Worm (Caenorhabditis elegans) whole organism, late embryonic: ENCODE results near the gene maph-1.3.

ENCODE experiments used
- T23F11.4 ChIP-seq: fragments of 200-800 bp; sonication (Bioruptor generic); optimal IDR thresholded peaks from 2 replicates; lab custom pipeline; 2018; ENCODE audit warnings: mild to moderate bottlenecking, missing genetic modification characterization, missing compliant biosample characterization
- ahr-1 ChIP-seq: sonication (generic microtip); optimal IDR thresholded peaks from 2 replicates; lab custom pipeline; 2016; ENCODE audit warnings: missing genetic modification characterization, missing compliant biosample characterization
- ama-1 ChIP-seq: fragments of 150-350 bp; optimal IDR thresholded peaks from 2 replicates; lab custom pipeline; 2014
- ceh-18 ChIP-seq: sonication (generic microtip); optimal IDR thresholded peaks from 2 replicates; lab custom pipeline; 2016; ENCODE audit warnings: missing genetic modification characterization, missing compliant biosample characterization
- ceh-22 ChIP-seq: sonication (generic microtip); optimal IDR thresholded peaks from 2 replicates; lab custom pipeline; 2017; ENCODE audit warnings: missing biosample characterization, missing genetic modification characterization
- ceh-30 ChIP-seq: fragments of 150-350 bp; optimal IDR thresholded peaks from 2 replicates; lab custom pipeline; 2014; ENCODE audit warnings: missing biosample characterization, missing genetic modification characterization
- ceh-31 ChIP-seq: sonication (generic microtip); optimal IDR thresholded peaks from 2 replicates; lab custom pipeline; 2016; ENCODE audit warnings: missing genetic modification characterization, missing compliant biosample characterization
- ceh-48 ChIP-seq: sonication (generic microtip); optimal IDR thresholded peaks from 2 replicates; lab custom pipeline; 2016; ENCODE audit warnings: missing genetic modification characterization, inconsistent platforms, missing compliant biosample characterization
- ceh-6 ChIP-seq: fragments of 200-800 bp; sonication (Bioruptor generic); optimal IDR thresholded peaks from 2 replicates; lab custom pipeline; 2018; ENCODE audit warnings: mild to moderate bottlenecking, missing genetic modification characterization, missing compliant biosample characterization
- ceh-9 ChIP-seq: sonication (generic microtip); optimal IDR thresholded peaks from 2 replicates; lab custom pipeline; 2016; ENCODE audit warnings: mild to moderate bottlenecking, missing genetic modification characterization, inconsistent platforms, missing compliant biosample characterization
- dve-1 ChIP-seq: sonication (generic microtip); optimal IDR thresholded peaks from 2 replicates; lab custom pipeline; 2017; ENCODE audit warnings: antibody characterized with exemption, mild to moderate bottlenecking, missing genetic modification characterization, missing compliant biosample characterization
- elt-4 ChIP-seq: sonication (generic microtip); optimal IDR thresholded peaks from 2 replicates; lab custom pipeline; 2016; ENCODE audit warnings: missing genetic modification characterization, missing compliant biosample characterization
- fax-1 ChIP-seq: sonication (generic microtip); optimal IDR thresholded peaks from 2 replicates; lab custom pipeline; 2016; ENCODE audit warnings: missing genotype, missing genetic modification characterization, missing compliant biosample characterization
- fkh-10 ChIP-seq: fragments of 150-350 bp; optimal IDR thresholded peaks from 2 replicates; lab custom pipeline; 2014; ENCODE audit warnings: missing biosample characterization, missing genetic modification reagents, missing genetic modification characterization
- gmeb-2 ChIP-seq: sonication (generic microtip); optimal IDR thresholded peaks from 2 replicates; lab custom pipeline; 2016; ENCODE audit warnings: missing genetic modification characterization, inconsistent platforms, missing compliant biosample characterization
- hlh-6 ChIP-seq: sonication (generic microtip); optimal IDR thresholded peaks from 2 replicates; lab custom pipeline; 2016; ENCODE audit warnings: missing genotype, missing genetic modification characterization, missing compliant biosample characterization
- hlh-8 ChIP-seq: sonication (generic microtip); optimal IDR thresholded peaks from 2 replicates; lab custom pipeline; 2016; ENCODE audit warnings: missing genotype, missing genetic modification characterization, missing compliant biosample characterization
- lim-6 ChIP-seq: sonication (generic microtip); optimal IDR thresholded peaks from 2 replicates; lab custom pipeline; 2016; ENCODE audit warnings: missing genetic modification characterization, missing compliant biosample characterization
- lin-11 ChIP-seq: fragments of 200-800 bp; sonication (Bioruptor generic); optimal IDR thresholded peaks from 2 replicates; lab custom pipeline; 2018; ENCODE audit warnings: mild to moderate bottlenecking, missing genetic modification characterization, missing compliant biosample characterization
- nhr-232 ChIP-seq: sonication (generic microtip); optimal IDR thresholded peaks from 2 replicates; lab custom pipeline; 2016; ENCODE audit warnings: missing genetic modification characterization, missing compliant biosample characterization
- pag-3 ChIP-seq: sonication (generic microtip); optimal IDR thresholded peaks from 2 replicates; lab custom pipeline; 2016; ENCODE audit warnings: missing compliant biosample characterization, missing genetic modification characterization, borderline replicate concordance
- pat-9 ChIP-seq: fragments of 200-800 bp; sonication (Bioruptor generic); optimal IDR thresholded peaks from 2 replicates; lab custom pipeline; 2018; ENCODE audit warnings: mild to moderate bottlenecking, missing genetic modification characterization, moderate library complexity, missing compliant biosample characterization
- pha-2 ChIP-seq: sonication (generic microtip); optimal IDR thresholded peaks from 2 replicates; lab custom pipeline; 2017; ENCODE audit warnings: mild to moderate bottlenecking, missing genetic modification characterization, missing compliant biosample characterization
- syd-9 ChIP-seq: sonication (generic microtip); optimal IDR thresholded peaks from 2 replicates; lab custom pipeline; 2016; ENCODE audit warnings: mild to moderate bottlenecking, missing genetic modification characterization, moderate library complexity, missing compliant biosample characterization
- tbx-2 ChIP-seq: sonication (generic microtip); optimal IDR thresholded peaks from 2 replicates; lab custom pipeline; 2016; ENCODE audit warnings: missing genetic modification characterization, missing compliant biosample characterization
- tbx-7 ChIP-seq: sonication (generic microtip); optimal IDR thresholded peaks from 2 replicates; lab custom pipeline; 2016; ENCODE audit warnings: missing genotype, missing genetic modification characterization, missing compliant biosample characterization
- unc-42 ChIP-seq: sonication (generic microtip); optimal IDR thresholded peaks from 2 replicates; lab custom pipeline; 2016; ENCODE audit warnings: missing genotype, missing genetic modification characterization, missing compliant biosample characterization
- unc-86 ChIP-seq: sonication (generic microtip); optimal IDR thresholded peaks from 2 replicates; lab custom pipeline; 2016; ENCODE audit warnings: missing genetic modification characterization, missing compliant biosample characterization

The maph-1.3 gene

DNA sequence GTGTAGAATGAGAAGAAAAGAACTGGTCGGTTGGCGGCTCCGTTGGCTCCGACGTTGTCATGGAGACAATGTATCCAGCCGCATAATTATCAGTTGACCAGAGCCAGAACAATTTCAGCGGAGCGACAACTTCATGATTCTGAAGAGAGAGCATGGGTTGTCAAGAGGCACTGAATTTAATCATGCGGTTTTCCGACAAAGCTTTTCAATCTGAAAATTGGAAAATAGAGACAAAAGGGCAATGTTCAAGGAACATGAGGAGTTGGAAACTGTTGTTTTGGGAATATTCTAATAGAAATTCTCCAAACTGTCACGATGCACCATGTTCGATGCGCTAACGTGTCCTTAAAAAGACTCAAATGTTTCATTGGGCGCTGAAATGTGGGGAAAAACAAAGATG lies 40.3 kb upstream of the maph-1.3 start, which contains the start of gene xbx-5:
Gene xbx-5, minus strand, starts transcription at position 56 of the 400 bp plus-strand sequence.
- TF ChIP-seq ceh-22 (tag; lab: Kevin White, UChicago) (no peak), lim-6 (tag; lab: Kevin White, UChicago) (no peak), hlh-8 (tag; lab: Kevin White, UChicago) (no peak)

DNA sequence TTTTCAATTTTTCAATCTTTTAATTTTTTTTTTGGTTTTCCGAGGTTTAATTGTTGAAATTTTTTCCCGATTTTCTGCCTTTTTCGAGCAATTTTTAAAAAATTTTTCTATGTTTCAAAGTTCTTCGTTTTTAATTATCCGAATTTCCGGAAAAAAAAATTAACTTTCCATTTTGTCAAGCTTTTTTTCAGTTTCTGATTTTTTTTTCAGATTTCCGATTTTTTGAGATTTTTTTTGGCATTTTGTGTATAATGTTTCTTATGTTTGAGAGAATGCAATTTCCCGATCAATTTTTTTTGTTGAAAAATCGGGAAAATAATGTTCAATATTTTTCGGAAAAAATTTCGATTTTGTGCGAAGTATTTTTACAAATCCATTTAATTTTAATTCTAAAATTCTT lies 37.8 kb upstream of the maph-1.3 start:
- TF ChIP-seq dve-1 (tag; lab: Kevin White, UChicago) (no peak), ceh-48 (tag; lab: Kevin White, UChicago) (no peak), fax-1 (tag; lab: Kevin White, UChicago) (no peak), ceh-18 (no peak), hlh-6 (tag; lab: Kevin White, UChicago) (no peak), ceh-6 (GFP tag; lab: Kevin White, UChicago) (no peak), ahr-1 (tag; lab: Kevin White, UChicago) (no peak), syd-9 (tag; lab: Kevin White, UChicago) (no peak), elt-4 (tag; lab: Kevin White, UChicago) (no peak)

DNA sequence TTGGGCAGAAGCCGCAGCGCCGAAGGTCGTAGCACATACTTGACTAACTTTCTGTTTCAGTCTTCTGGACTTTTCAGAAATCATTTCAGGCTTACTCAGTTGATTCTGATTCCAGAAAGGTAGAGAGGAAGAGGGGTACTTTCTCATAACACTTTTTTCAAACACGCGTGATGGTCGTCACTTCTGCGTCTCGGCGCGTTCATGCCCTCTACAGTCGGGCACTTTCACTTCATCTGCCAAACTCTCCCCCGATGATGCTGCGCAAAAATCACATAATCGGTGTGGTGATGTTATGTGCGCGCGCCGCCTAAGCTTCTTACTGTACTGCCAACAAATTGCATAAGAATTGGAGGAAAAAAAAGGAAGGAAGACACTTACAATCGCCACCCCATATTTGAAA lies 37.1 kb upstream of the maph-1.3 start:
- TF ChIP-seq hlh-8 (tag; lab: Kevin White, UChicago), result no peak
- no peak for TF ChIP-seq pag-3 (tag; lab: Kevin White, UChicago)
- no peak for TF ChIP-seq pat-9 (tag; lab: Kevin White, UChicago)
- no peak for TF ChIP-seq fkh-10 (GFP tag; lab: Kevin White, UChicago)
- TF ChIP-seq ceh-9 (tag; lab: Kevin White, UChicago), result no peak
- TF ChIP-seq T23F11.4 (GFP tag; lab: Kevin White, UChicago), result no peak
- no peak for TF ChIP-seq ceh-31 (tag; lab: Kevin White, UChicago)
- TF ChIP-seq nhr-232 (tag; lab: Kevin White, UChicago), result no peak
- TF ChIP-seq gmeb-2, result no peak

DNA sequence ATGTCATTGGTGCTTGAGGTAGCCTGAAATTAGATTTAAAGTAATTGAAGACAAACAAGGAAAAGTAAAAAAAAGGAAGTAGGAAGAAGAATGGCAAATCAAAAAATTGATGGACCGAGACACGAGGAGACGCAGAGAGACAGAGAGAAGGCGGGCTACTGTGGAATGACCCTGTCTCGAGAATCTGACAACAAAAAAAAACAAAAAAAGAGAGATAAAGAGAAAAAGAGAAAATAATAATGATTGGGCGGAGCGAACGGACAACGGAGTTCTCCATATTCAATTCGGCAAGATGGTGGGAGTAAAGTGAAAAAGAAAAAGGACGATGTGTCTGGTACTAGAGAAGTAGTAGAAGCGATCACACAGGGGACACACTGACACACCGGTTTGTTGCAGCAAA lies 35.7 kb upstream of the maph-1.3 start, which contains the start of gene toh-1:
Gene toh-1, minus strand, starts transcription at position 23 of the 400 bp plus-strand sequence.
- TF ChIP-seq unc-86 (tag; lab: Kevin White, UChicago), result no peak
- TF ChIP-seq tbx-7 (tag; lab: Kevin White, UChicago), result no peak

DNA sequence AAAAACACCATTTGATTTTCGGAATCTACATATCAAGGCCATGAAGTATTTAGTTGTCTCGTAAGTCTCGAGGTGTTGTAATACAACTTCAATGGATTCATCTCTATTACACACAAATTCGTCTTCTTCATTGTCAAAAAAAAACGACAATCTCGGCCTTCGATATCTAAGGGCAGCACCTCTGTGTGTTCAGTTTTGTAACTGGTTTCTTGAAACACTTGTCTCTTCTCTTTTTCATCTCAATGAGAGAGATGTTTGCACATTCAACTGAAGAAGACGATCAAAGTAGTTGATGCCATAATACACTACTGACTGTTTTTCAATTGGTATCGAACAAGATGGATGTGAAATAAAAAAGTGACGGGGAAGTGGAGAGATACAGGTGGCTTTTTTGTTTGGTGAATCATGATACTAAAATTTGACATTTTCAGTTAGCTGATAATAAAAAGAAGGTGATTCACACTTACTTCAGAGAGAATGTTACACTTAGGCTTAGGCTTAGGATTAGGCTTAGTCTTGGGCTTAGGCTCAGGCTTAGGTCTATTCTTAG lies 33.2 kb upstream of the maph-1.3 start:
- TF ChIP-seq tbx-2 (tag; lab: Kevin White, UChicago), result no peak
- TF ChIP-seq ama-1 (lab: Kevin White, UChicago), result peak; percentile 7
- no peak for TF ChIP-seq ceh-30
- TF ChIP-seq hlh-6 (tag; lab: Kevin White, UChicago), result no peak
- no peak for TF ChIP-seq pha-2
- TF ChIP-seq ceh-18, result no peak
- TF ChIP-seq fax-1 (tag; lab: Kevin White, UChicago), result no peak

DNA sequence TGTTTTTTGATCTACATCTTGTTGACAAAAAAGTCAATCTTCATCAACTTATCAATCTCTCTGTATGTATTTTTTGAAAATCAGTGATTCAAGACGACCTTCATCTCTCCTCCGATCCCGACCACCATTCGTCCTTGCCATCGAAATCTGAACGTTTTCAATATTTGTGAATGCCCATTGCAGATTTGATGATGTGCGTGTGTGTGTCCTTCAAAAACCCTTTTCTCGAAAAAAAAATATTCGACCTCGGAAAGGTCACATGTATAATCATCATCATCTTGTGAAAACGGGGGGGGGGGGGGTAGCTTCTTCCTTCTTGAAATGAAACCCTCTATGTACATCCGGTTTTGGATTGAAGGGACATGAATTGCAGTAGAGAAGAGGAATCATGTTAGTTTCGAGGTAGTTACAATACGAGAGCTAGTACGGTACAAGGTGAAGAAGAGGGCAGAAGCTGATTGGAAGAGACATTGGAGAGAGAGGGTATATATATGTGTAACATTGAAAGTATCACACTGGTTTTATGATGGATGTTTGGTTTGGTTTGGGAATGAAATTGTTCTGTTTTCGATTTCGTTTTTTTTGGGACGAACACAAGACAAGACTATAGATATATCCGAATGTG lies 32.2 kb upstream of the maph-1.3 start:
- TF ChIP-seq gmeb-2 (peak; percentile 3), ahr-1 (tag; lab: Kevin White, UChicago) (no peak)
- TF ChIP-seq, all 69 proteins: peak for 1

DNA sequence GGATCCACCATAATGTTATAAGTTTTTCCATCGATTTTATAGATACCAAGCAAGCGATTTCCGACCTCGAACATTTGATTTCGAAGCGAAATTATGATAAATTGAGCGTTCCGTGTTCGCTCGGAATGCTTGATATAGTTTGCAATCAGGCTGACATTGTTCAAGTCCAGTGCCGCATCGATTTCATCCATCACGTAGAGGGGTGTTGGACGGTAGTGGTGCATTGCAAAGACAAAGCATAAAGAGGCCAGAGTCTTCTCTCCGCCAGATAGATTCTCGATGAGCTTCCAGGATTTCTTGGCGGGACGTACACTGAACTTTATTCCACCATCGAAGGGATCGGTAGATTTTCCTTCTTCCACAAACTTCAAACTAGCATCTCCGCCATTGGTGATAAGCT lies 30.3 kb upstream of the maph-1.3 start:
- TF ChIP-seq unc-42 (tag; lab: Kevin White, UChicago), result no peak
- no peak for TF ChIP-seq lin-11
- TF ChIP-seq ceh-31 (tag; lab: Kevin White, UChicago), result no peak
- TF ChIP-seq, all 69 proteins: peak for 0
